Worm (Caenorhabditis elegans): ENCODE results near the gene toe-2.

- TF ChIP-seq cnd-1 (tag; optimal IDR thresholded peaks at IDR 0.05), result no peak
- TF ChIP-seq unc-62 (GFP tag; optimal IDR thresholded peaks at IDR 0.05), result no peak
- TF ChIP-seq nhr-237 (tag; optimal IDR thresholded peaks at IDR 0.05), result no peak
- no peak for TF ChIP-seq lin-32 (GFP tag; optimal IDR thresholded peaks at IDR 0.05)
- no peak for TF ChIP-seq pha-4 (tag; optimal IDR thresholded peaks at IDR 0.05)
- TF ChIP-seq snpc-4 (tag; optimal IDR thresholded peaks at IDR 0.05), result no peak
- TF ChIP-seq ces-1 (GFP tag; optimal IDR thresholded peaks at IDR 0.05), result no peak
- no peak for TF ChIP-seq unc-39 (tag; optimal IDR thresholded peaks at IDR 0.05)
- TF ChIP-seq lin-13 (tag; optimal IDR thresholded peaks at IDR 0.05), result no peak
- no peak for TF ChIP-seq zip-8 (tag; optimal IDR thresholded peaks at IDR 0.05)
- no peak for TF ChIP-seq nhr-76 (tag; optimal IDR thresholded peaks at IDR 0.05)
- no peak for TF ChIP-seq mab-5 (tag; optimal IDR thresholded peaks at IDR 0.05)
Measured at ce11 chrII:6524501-6524977, 3.4 kb upstream of the toe-2 start, which contains the start of gene C56E6.2.

Data from whole organism, mixed stage, embryonic.